Fruit fly (Drosophila melanogaster): ENCODE data around the gene promL.
A peak's percentile ranks its signal among the peaks of the same experiment; 100 is the strongest.

Gene promL

dm6 chr3L:3081966-3082516 is 45.5 kb downstream of the promL start:
- TF ChIP-seq svp (GFP tag) (peak; percentile 77), fkh (GFP tag; optimal IDR thresholded peaks at IDR 0.05) (peak; percentile 49), CG11902 (GFP tag; optimal IDR thresholded peaks at IDR 0.05) (no peak)

- peak; percentile 97 for TF ChIP-seq CG16779 (tag; optimal IDR thresholded peaks at IDR 0.05)
- peak; percentile 99 for TF ChIP-seq CG6276 (GFP tag; optimal IDR thresholded peaks at IDR 0.05)
- TF ChIP-seq CG6808 (GFP tag; optimal IDR thresholded peaks at IDR 0.05), result peak; percentile 95
- TF ChIP-seq CG11762 (GFP tag; optimal IDR thresholded peaks at IDR 0.05; ENCODE audit: insufficient read depth), result peak; percentile 98
- peak; percentile 97 for TF ChIP-seq CG8319 (GFP tag; optimal IDR thresholded peaks at IDR 0.05)
- TF ChIP-seq dsx (GFP tag; optimal IDR thresholded peaks at IDR 0.05; ENCODE audit: poor library complexity, severe bottlenecking), result peak; percentile 94
- TF ChIP-seq CG4318 (GFP tag; optimal IDR thresholded peaks at IDR 0.05), result peak; percentile 98
- peak; percentile 99 for TF ChIP-seq Sox14 (GFP tag; optimal IDR thresholded peaks at IDR 0.05)
- peak; percentile 96 to 97 for TF ChIP-seq salr (GFP tag; optimal IDR thresholded peaks at IDR 0.05)
- TF ChIP-seq pdm3 (GFP tag; optimal IDR thresholded peaks at IDR 0.05), result peak; percentile 99
- TF ChIP-seq Sox15 (GFP tag; optimal IDR thresholded peaks at IDR 0.05), result peak; percentile 97
- TF ChIP-seq CG8119 (GFP tag; IDR thresholded peaks at IDR 0.05), result peak; percentile 99
- TF ChIP-seq CG1621 (tag; optimal IDR thresholded peaks at IDR 0.05), result peak; percentile 98
- peak; percentile 99 for TF ChIP-seq Met (GFP tag; optimal IDR thresholded peaks at IDR 0.05)
- TF ChIP-seq fkh (GFP tag; optimal IDR thresholded peaks at IDR 0.05), result peak; percentile 88
- TF ChIP-seq Hr39 (GFP tag; optimal IDR thresholded peaks at IDR 0.05), result peak; percentile 98
- peak; percentile 97 for TF ChIP-seq CG10669 (GFP tag; optimal IDR thresholded peaks at IDR 0.05)
- TF ChIP-seq Ets21C (GFP tag; optimal IDR thresholded peaks at IDR 0.05), result peak; percentile 98
- peak; percentile 99 for TF ChIP-seq CG8632 (GFP tag; optimal IDR thresholded peaks at IDR 0.05)
- peak; percentile 99 for TF ChIP-seq Eip75B (GFP tag; optimal IDR thresholded peaks at IDR 0.05)
- TF ChIP-seq Hr38 (GFP tag; optimal IDR thresholded peaks at IDR 0.05), result peak; percentile 40
- TF ChIP-seq topi (GFP tag; optimal IDR thresholded peaks at IDR 0.05), result peak; percentile 99
- TF ChIP-seq CG7368 (GFP tag; optimal IDR thresholded peaks at IDR 0.05), result peak; percentile 99
- peak; percentile 99 for TF ChIP-seq lz (GFP tag; optimal IDR thresholded peaks at IDR 0.05)
- TF ChIP-seq achi (GFP tag; optimal IDR thresholded peaks at IDR 0.05), result peak; percentile 99
- peak; percentile 98 for TF ChIP-seq Gug (GFP tag; IDR thresholded peaks at IDR 0.05)
- TF ChIP-seq CG6792 (GFP tag; optimal IDR thresholded peaks at IDR 0.05), result peak; percentile 99
- TF ChIP-seq svp (GFP tag), result peak; percentile 99
- peak; percentile 99 for TF ChIP-seq CG15336 (GFP tag; IDR thresholded peaks at IDR 0.05)
- peak; percentile 99 for TF ChIP-seq acj6 (GFP tag; optimal IDR thresholded peaks at IDR 0.05)
- TF ChIP-seq Ets96B (tag; optimal IDR thresholded peaks at IDR 0.05), result peak; percentile 97
- peak; percentile 99 for TF ChIP-seq CG3919 (GFP tag; optimal IDR thresholded peaks at IDR 0.05)
- TF ChIP-seq Smox (GFP tag; optimal IDR thresholded peaks at IDR 0.05), result peak; percentile 99
- peak; percentile 95 for TF ChIP-seq fd59A (GFP tag; optimal IDR thresholded peaks at IDR 0.05)
- peak; percentile 99 for TF ChIP-seq eg (GFP tag; IDR thresholded peaks at IDR 0.05)
- peak; percentile 99 for TF ChIP-seq OdsH (GFP tag; optimal IDR thresholded peaks at IDR 0.05)
- TF ChIP-seq net (GFP tag; optimal IDR thresholded peaks at IDR 0.05), result peak; percentile 99
- TF ChIP-seq Eip78C (GFP tag), result peak; percentile 100
- TF ChIP-seq CG9139 (GFP tag; optimal IDR thresholded peaks at IDR 0.05), result peak; percentile 92
- TF ChIP-seq esn (GFP tag; optimal IDR thresholded peaks at IDR 0.05), result peak; percentile 99
- peak; percentile 98 for TF ChIP-seq CG10631 (GFP tag; optimal IDR thresholded peaks at IDR 0.05)
- TF ChIP-seq CG31627 (GFP tag; optimal IDR thresholded peaks at IDR 0.05), result peak; percentile 98
- peak; percentile 99 for TF ChIP-seq vri (GFP tag; optimal IDR thresholded peaks at IDR 0.05)
- peak; percentile 94 for TF ChIP-seq CG3032 (tag; optimal IDR thresholded peaks at IDR 0.05)
- TF ChIP-seq dac (GFP tag; optimal IDR thresholded peaks at IDR 0.05), result peak; percentile 97
- peak; percentile 96 for TF ChIP-seq fd85E (GFP tag; optimal IDR thresholded peaks at IDR 0.05)
- TF ChIP-seq CG11294 (GFP tag; IDR thresholded peaks at IDR 0.05), result peak; percentile 97
These were observed 46.2 kb downstream of the promL start for dm6 chr3L:3081146-3081872.
